Worm (Caenorhabditis elegans) whole organism, L2 larva: ENCODE measurements around the gene ras-1.

Experiments used
- alr-1 ChIP-seq: fragments of 150-350 bp; optimal IDR thresholded peaks from 2 replicates; lab custom pipeline; 2014; ENCODE audit warnings: missing biosample characterization, missing genetic modification characterization
- ama-1 ChIP-seq: fragments of 150-350 bp; optimal IDR thresholded peaks from 2 replicates; lab custom pipeline; 2018; ENCODE audit warnings: inconsistent platforms
- crh-2 ChIP-seq: sonication (generic microtip); optimal IDR thresholded peaks from 2 replicates; lab custom pipeline; 2017; ENCODE audit warnings: missing biosample characterization, missing genetic modification characterization
- fos-1 ChIP-seq: fragments of 150-350 bp; optimal IDR thresholded peaks from 2 replicates; lab custom pipeline; 2014; ENCODE audit warnings: missing biosample characterization, missing genetic modification characterization
- lin-39 ChIP-seq: fragments of 150-350 bp; optimal IDR thresholded peaks from 2 replicates; lab custom pipeline; 2014; ENCODE audit warnings: missing biosample characterization, missing genetic modification reagents, missing genetic modification characterization
- nhr-12 ChIP-seq: fragments of 150-350 bp; optimal IDR thresholded peaks from 2 replicates; lab custom pipeline; 2014; ENCODE audit warnings: missing biosample characterization, missing genetic modification characterization
- nhr-237 ChIP-seq: fragments of 150-350 bp; optimal IDR thresholded peaks from 2 replicates; lab custom pipeline; 2014; ENCODE audit warnings: missing biosample characterization, missing genetic modification characterization
- nhr-6 ChIP-seq: fragments of 150-350 bp; optimal IDR thresholded peaks from 2 replicates; lab custom pipeline; 2014; ENCODE audit warnings: missing biosample characterization, missing genetic modification characterization
- nhr-77 ChIP-seq: fragments of 150-350 bp; optimal IDR thresholded peaks from 2 replicates; lab custom pipeline; 2014; ENCODE audit warnings: missing biosample characterization, missing genetic modification characterization
- snpc-4 ChIP-seq: fragments of 150-350 bp; optimal IDR thresholded peaks from 2 replicates; lab custom pipeline; 2014; ENCODE audit warnings: missing biosample characterization, missing genetic modification characterization
- unc-62 ChIP-seq: fragments of 150-350 bp; optimal IDR thresholded peaks from 2 replicates; lab custom pipeline; 2014; ENCODE audit warnings: missing biosample characterization, missing genetic modification reagents, missing genetic modification characterization
- ztf-11 ChIP-seq: sonication (generic microtip); optimal IDR thresholded peaks from 2 replicates; lab custom pipeline; 2017; ENCODE audit warnings: missing biosample characterization, missing genetic modification characterization

DNA sequence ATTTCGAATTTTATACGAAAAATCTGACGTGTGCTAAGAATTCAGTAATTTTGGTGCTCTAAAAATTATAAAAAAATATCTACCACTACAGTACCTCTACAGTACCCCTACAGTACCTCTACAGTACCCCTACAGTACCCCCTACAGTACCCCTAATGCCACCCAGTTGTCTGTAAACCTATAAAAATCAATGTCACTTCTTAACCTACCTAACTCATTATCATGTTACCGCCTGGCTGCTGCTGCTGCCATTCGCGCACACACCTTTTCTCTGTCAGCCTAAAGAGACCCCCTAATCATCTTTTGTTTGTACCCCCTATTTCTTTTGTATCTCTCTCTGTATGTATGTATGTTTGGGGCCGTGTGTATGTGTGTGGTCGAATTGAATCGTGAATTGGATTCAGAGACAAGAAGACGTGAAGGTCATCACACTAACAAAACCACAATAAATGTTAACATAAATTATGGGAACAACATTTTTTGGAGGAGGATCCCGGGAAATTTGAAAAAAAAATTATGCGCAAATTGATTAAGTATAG is 1.2 kb downstream of the ras-1 start:
- TF ChIP-seq lin-39 (tag; lab: Kevin White, UChicago) = no peak
- no peak for TF ChIP-seq nhr-77 (tag; lab: Kevin White, UChicago)
- no peak for TF ChIP-seq alr-1
- TF ChIP-seq nhr-237 (tag; lab: Kevin White, UChicago) = no peak
- TF ChIP-seq fos-1 = no peak
- TF ChIP-seq snpc-4 (tag; lab: Kevin White, UChicago) = no peak
- TF ChIP-seq ztf-11 (tag; lab: Kevin White, UChicago) = no peak
- TF ChIP-seq nhr-6 (tag; lab: Kevin White, UChicago) = no peak
- no peak for TF ChIP-seq ama-1 (lab: Kevin White, UChicago)
- TF ChIP-seq crh-2 (tag; lab: Kevin White, UChicago) = no peak
- no peak for TF ChIP-seq unc-62 (GFP tag; lab: Kevin White, UChicago)
- no peak for TF ChIP-seq nhr-12 (tag; lab: Kevin White, UChicago)
